Worm (Caenorhabditis elegans): ENCODE data around the gene F55C12.6.

ce11 chrII:5874130-5874529 is 1.8 kb downstream of the F55C12.6 start:
- no peak for TF ChIP-seq med-1 (GFP tag; optimal IDR thresholded peaks at IDR 0.05; ENCODE audit: insufficient read depth)
- TF ChIP-seq ref-1 (GFP tag; conservative IDR thresholded peaks at IDR 0.05) = no peak
- no peak for TF ChIP-seq flt-1 (GFP tag; IDR thresholded peaks at IDR 0.05)
- TF ChIP-seq klf-2 (GFP tag; conservative IDR thresholded peaks at IDR 0.05) = no peak
- no peak for TF ChIP-seq ztf-23 (GFP tag; IDR thresholded peaks at IDR 0.05)

Measured in whole organism, midembryonic.